Worm (Caenorhabditis elegans) whole organism, late embryonic: ENCODE data around the gene orc-5.

Experiments
- C08G9.2 ChIP-seq: sonication (generic microtip); optimal IDR thresholded peaks from 2 replicates; lab custom pipeline; 2016; ENCODE audit warnings: mild to moderate bottlenecking, missing genetic modification characterization, moderate library complexity, missing compliant biosample characterization
- C38D4.7 ChIP-seq: fragments of 200-800 bp; sonication (Bioruptor generic); optimal IDR thresholded peaks from 2 replicates; lab custom pipeline; 2018; ENCODE audit warnings: mild to moderate bottlenecking, missing genetic modification characterization, moderate library complexity, missing compliant biosample characterization
- Y22D7AL.16 ChIP-seq: sonication (generic microtip); optimal IDR thresholded peaks from 2 replicates; lab custom pipeline; 2016; ENCODE audit warnings: missing genetic modification characterization, missing compliant biosample characterization
- ahr-1 ChIP-seq: sonication (generic microtip); optimal IDR thresholded peaks from 2 replicates; lab custom pipeline; 2016; ENCODE audit warnings: missing genetic modification characterization, missing compliant biosample characterization
- ama-1 ChIP-seq: fragments of 150-350 bp; optimal IDR thresholded peaks from 2 replicates; lab custom pipeline; 2014
- ceh-2 ChIP-seq: sonication (generic microtip); optimal IDR thresholded peaks from 2 replicates; lab custom pipeline; 2016; ENCODE audit warnings: missing genotype, missing genetic modification characterization, missing compliant biosample characterization
- ceh-22 ChIP-seq: sonication (generic microtip); optimal IDR thresholded peaks from 2 replicates; lab custom pipeline; 2017; ENCODE audit warnings: missing biosample characterization, missing genetic modification characterization
- ceh-24 ChIP-seq: sonication (generic microtip); optimal IDR thresholded peaks from 2 replicates; lab custom pipeline; 2016; ENCODE audit warnings: mild to moderate bottlenecking, missing genetic modification characterization, missing compliant biosample characterization
- ceh-30 ChIP-seq: fragments of 150-350 bp; optimal IDR thresholded peaks from 2 replicates; lab custom pipeline; 2014; ENCODE audit warnings: missing biosample characterization, missing genetic modification characterization
- ceh-34 ChIP-seq: sonication (generic microtip); optimal IDR thresholded peaks from 2 replicates; lab custom pipeline; 2016; ENCODE audit warnings: mild to moderate bottlenecking, missing genetic modification characterization, missing compliant biosample characterization
- ceh-48 ChIP-seq: sonication (generic microtip); optimal IDR thresholded peaks from 2 replicates; lab custom pipeline; 2016; ENCODE audit warnings: missing genetic modification characterization, inconsistent platforms, missing compliant biosample characterization
- ceh-9 ChIP-seq: sonication (generic microtip); optimal IDR thresholded peaks from 2 replicates; lab custom pipeline; 2016; ENCODE audit warnings: mild to moderate bottlenecking, missing genetic modification characterization, inconsistent platforms, missing compliant biosample characterization
- dve-1 ChIP-seq: sonication (generic microtip); optimal IDR thresholded peaks from 2 replicates; lab custom pipeline; 2017; ENCODE audit warnings: antibody characterized with exemption, mild to moderate bottlenecking, missing genetic modification characterization, missing compliant biosample characterization
- elt-2 ChIP-seq: sonication (generic microtip); optimal IDR thresholded peaks from 2 replicates; lab custom pipeline; 2016; ENCODE audit warnings: missing genetic modification reagents, missing genetic modification characterization, missing compliant biosample characterization
- fax-1 ChIP-seq: sonication (generic microtip); optimal IDR thresholded peaks from 2 replicates; lab custom pipeline; 2016; ENCODE audit warnings: missing genotype, missing genetic modification characterization, missing compliant biosample characterization
- fkh-10 ChIP-seq: fragments of 150-350 bp; optimal IDR thresholded peaks from 2 replicates; lab custom pipeline; 2014; ENCODE audit warnings: missing biosample characterization, missing genetic modification reagents, missing genetic modification characterization
- fkh-6 ChIP-seq: sonication (generic microtip); optimal IDR thresholded peaks from 2 replicates; lab custom pipeline; 2016; ENCODE audit warnings: missing genetic modification characterization, missing compliant biosample characterization
- hlh-15 ChIP-seq: sonication (generic microtip); optimal IDR thresholded peaks from 2 replicates; lab custom pipeline; 2016; ENCODE audit warnings: missing genetic modification characterization, missing compliant biosample characterization
- hlh-30 ChIP-seq: sonication (generic microtip); optimal IDR thresholded peaks from 2 replicates; lab custom pipeline; 2017; ENCODE audit warnings: antibody characterized with exemption, missing genetic modification characterization, missing compliant biosample characterization; ENCODE audit not compliant: insufficient read depth
- hlh-8 ChIP-seq: sonication (generic microtip); optimal IDR thresholded peaks from 2 replicates; lab custom pipeline; 2016; ENCODE audit warnings: missing genotype, missing genetic modification characterization, missing compliant biosample characterization
- lim-6 ChIP-seq: sonication (generic microtip); optimal IDR thresholded peaks from 2 replicates; lab custom pipeline; 2016; ENCODE audit warnings: missing genetic modification characterization, missing compliant biosample characterization
- lin-11 ChIP-seq: fragments of 200-800 bp; sonication (Bioruptor generic); optimal IDR thresholded peaks from 2 replicates; lab custom pipeline; 2018; ENCODE audit warnings: mild to moderate bottlenecking, missing genetic modification characterization, missing compliant biosample characterization
- mec-3 ChIP-seq: sonication (generic microtip); optimal IDR thresholded peaks from 2 replicates; lab custom pipeline; 2016; ENCODE audit warnings: borderline replicate concordance, missing genetic modification characterization, missing compliant biosample characterization
- nfya-1 ChIP-seq: sonication (generic microtip); optimal IDR thresholded peaks from 2 replicates; lab custom pipeline; 2017; ENCODE audit warnings: missing genetic modification characterization, mild to moderate bottlenecking, missing compliant biosample characterization, antibody characterized with exemption, moderate library complexity
- nhr-11 ChIP-seq: fragments of 150-350 bp; optimal IDR thresholded peaks from 2 replicates; lab custom pipeline; 2014; ENCODE audit warnings: missing biosample characterization, missing genetic modification characterization
- odd-2 ChIP-seq: sonication (generic microtip); optimal IDR thresholded peaks from 2 replicates; lab custom pipeline; 2017; ENCODE audit warnings: antibody characterized with exemption, mild to moderate bottlenecking, missing genetic modification characterization, missing compliant biosample characterization
- pha-2 ChIP-seq: sonication (generic microtip); optimal IDR thresholded peaks from 2 replicates; lab custom pipeline; 2017; ENCODE audit warnings: mild to moderate bottlenecking, missing genetic modification characterization, missing compliant biosample characterization
- pqm-1 ChIP-seq: sonication (generic microtip); optimal IDR thresholded peaks from 2 replicates; lab custom pipeline; 2016; ENCODE audit warnings: missing genetic modification characterization, missing compliant biosample characterization
- pros-1 ChIP-seq: fragments of 150-350 bp; optimal IDR thresholded peaks from 2 replicates; lab custom pipeline; 2014; ENCODE audit warnings: missing biosample characterization, missing genetic modification reagents, missing genetic modification characterization
- sox-2 ChIP-seq: fragments of 200-800 bp; sonication (Bioruptor generic); IDR thresholded peaks from 2 replicates; pipeline ENCODE4 v1.3.6; 2022; ENCODE audit warnings: missing genetic modification reagents, missing genetic modification characterization, missing compliant biosample characterization
- tbx-2 ChIP-seq: sonication (generic microtip); optimal IDR thresholded peaks from 2 replicates; lab custom pipeline; 2016; ENCODE audit warnings: missing genetic modification characterization, missing compliant biosample characterization
- tbx-7 ChIP-seq: sonication (generic microtip); optimal IDR thresholded peaks from 2 replicates; lab custom pipeline; 2016; ENCODE audit warnings: missing genotype, missing genetic modification characterization, missing compliant biosample characterization
- ttx-3 ChIP-seq: sonication (generic microtip); optimal IDR thresholded peaks from 2 replicates; lab custom pipeline; 2016; ENCODE audit warnings: missing genetic modification reagents, missing genetic modification characterization, missing compliant biosample characterization
- unc-3 ChIP-seq, 2 experiments: fragments of 200-800 bp in 1 of 2; sonication (Bioruptor generic) in 1 of 2; sonication (generic microtip) in 1 of 2; conservative IDR thresholded peaks in 1 of 2; optimal IDR thresholded peaks in 1 of 2; 2 replicates each; pipeline versions ENCODE4 v1.3.6 to Lab custom; 2016 to 2022; ENCODE audit warnings: missing compliant biosample characterization in 2 of 2, missing genetic modification characterization in 2 of 2, missing genetic modification reagents in 1 of 2
- unc-42 ChIP-seq: sonication (generic microtip); optimal IDR thresholded peaks from 2 replicates; lab custom pipeline; 2016; ENCODE audit warnings: missing genotype, missing genetic modification characterization, missing compliant biosample characterization
- ztf-16 ChIP-seq: sonication (generic microtip); optimal IDR thresholded peaks from 2 replicates; lab custom pipeline; 2017; ENCODE audit warnings: missing genetic modification characterization, missing compliant biosample characterization

The orc-5 gene

ce11 chrIV:10768146-10768636, 33.8 kb upstream of the orc-5 start, which contains the start of gene T25B9.8:
Gene T25B9.8 (minus strand): TSS chrIV:10768196.
- TF ChIP-seq unc-42 (peak; percentile 33), fkh-10 (no peak)

DNA sequence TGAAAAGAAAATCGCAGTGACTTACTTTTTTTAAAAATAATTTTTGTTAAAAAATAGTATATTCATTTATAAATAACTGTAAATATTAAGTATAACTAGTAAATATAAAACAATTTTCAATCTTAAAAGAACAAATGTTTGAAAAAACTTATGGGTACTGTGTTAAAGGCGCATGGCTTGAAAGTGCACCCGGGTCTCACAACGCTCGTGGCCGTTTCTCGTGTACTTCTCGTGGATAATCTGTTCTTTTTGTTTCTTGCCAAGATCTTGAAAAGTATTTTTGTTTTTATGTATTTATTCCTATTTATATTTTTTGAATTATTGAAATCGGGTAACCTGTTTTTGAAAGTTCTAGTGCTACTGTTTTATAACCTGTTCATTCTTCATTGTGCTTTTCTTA, 31.7 kb upstream of the orc-5 start:
- TF ChIP-seq odd-2 = no peak
- TF ChIP-seq C38D4.7 (GFP tag; lab: Kevin White, UChicago) = no peak
- TF ChIP-seq lin-11 (tag; lab: Kevin White, UChicago) = no peak
- TF ChIP-seq ceh-30 (tag; lab: Kevin White, UChicago) = no peak
- no peak for TF ChIP-seq ztf-16
- TF ChIP-seq ceh-34 (tag; lab: Kevin White, UChicago) = no peak
- no peak for TF ChIP-seq pros-1 (tag; lab: Kevin White, UChicago)
- TF ChIP-seq hlh-30 = no peak
- no peak for TF ChIP-seq ceh-48
- TF ChIP-seq Y22D7AL.16 = no peak
- no peak for TF ChIP-seq ceh-22 (tag; lab: Kevin White, UChicago)
- no peak for TF ChIP-seq sox-2
- TF ChIP-seq ama-1 (lab: Kevin White, UChicago) = no peak
- TF ChIP-seq hlh-15 (tag; lab: Kevin White, UChicago) = no peak
- no peak for TF ChIP-seq tbx-2 (tag; lab: Kevin White, UChicago)
- no peak for TF ChIP-seq ceh-24 (tag; lab: Kevin White, UChicago)
- TF ChIP-seq C08G9.2 = no peak
- no peak for TF ChIP-seq dve-1
- no peak for TF ChIP-seq unc-3 (GFP tag; conservative IDR thresholded peaks at IDR 0.05; lab: Robert Waterston, UW)
- no peak for TF ChIP-seq unc-3 (tag; optimal IDR thresholded peaks at IDR 0.05; lab: Kevin White, UChicago)
- TF ChIP-seq ceh-2 (tag; lab: Kevin White, UChicago) = no peak
- TF ChIP-seq, all 69 proteins: peak for 0

DNA sequence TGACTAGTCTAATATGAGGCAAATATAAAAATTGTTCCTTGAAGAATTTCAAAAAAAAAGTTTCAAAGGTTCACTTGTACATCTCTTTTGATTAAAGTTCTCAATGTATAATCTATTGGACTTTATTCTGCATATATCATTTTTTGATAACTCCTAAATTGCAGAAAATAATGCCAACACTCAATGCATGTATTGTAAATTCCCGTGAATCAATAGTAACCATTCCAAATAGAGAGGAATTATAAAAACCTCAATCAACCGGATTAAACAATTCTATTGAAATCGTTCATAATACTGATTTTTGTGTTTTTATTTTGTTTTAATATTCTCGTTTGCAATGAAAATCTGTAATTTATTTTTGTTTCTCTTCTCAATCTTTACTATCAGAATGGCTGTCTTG, 30.7 kb upstream of the orc-5 start, which contains the start of gene T25B9.12:
Gene T25B9.12 (plus strand): TSS at position 301 of the 400 bp plus-strand sequence.
- TF ChIP-seq nfya-1 (tag; lab: Kevin White, UChicago) = no peak
- TF ChIP-seq hlh-15 (tag; lab: Kevin White, UChicago) = no peak
- no peak for TF ChIP-seq fkh-6 (tag; lab: Kevin White, UChicago)
- TF ChIP-seq ceh-30 (tag; lab: Kevin White, UChicago) = no peak
- no peak for TF ChIP-seq lim-6 (tag; lab: Kevin White, UChicago)
- TF ChIP-seq, all 69 proteins: peak for 0

DNA sequence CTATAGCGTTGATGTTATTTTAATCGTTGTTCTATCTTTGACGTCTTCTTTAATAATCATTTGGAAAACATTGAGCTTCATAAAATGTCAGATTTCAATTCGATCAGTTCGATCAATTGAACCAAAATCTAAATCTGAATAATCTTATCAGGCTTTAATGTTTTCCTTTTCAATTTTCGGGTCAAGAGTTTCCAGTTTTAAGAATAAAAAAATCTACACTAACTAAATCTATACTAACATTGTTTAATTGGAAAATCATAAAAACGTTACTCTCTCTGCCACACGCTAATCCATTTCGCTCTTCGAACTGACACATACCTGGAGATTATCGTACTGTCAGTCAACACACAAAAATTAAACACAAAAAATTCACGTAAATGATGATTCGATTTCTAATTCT, 29.8 kb upstream of the orc-5 start, which contains the start of gene T25B9.11:
Gene T25B9.11 (plus strand): TSS at position 301 of the 400 bp plus-strand sequence.
- TF ChIP-seq pha-2 (tag; lab: Kevin White, UChicago) (no peak), nhr-11 (tag; lab: Kevin White, UChicago) (no peak), ahr-1 (tag; lab: Kevin White, UChicago) (no peak), fax-1 (no peak), ceh-9 (tag; lab: Kevin White, UChicago) (no peak), unc-3 (GFP tag; conservative IDR thresholded peaks at IDR 0.05; lab: Robert Waterston, UW) (no peak), unc-3 (tag; optimal IDR thresholded peaks at IDR 0.05; lab: Kevin White, UChicago) (no peak), lin-11 (tag; lab: Kevin White, UChicago) (no peak), mec-3 (tag; lab: Kevin White, UChicago) (no peak), pros-1 (tag; lab: Kevin White, UChicago) (no peak), odd-2 (no peak), tbx-7 (tag; lab: Kevin White, UChicago) (no peak), hlh-8 (no peak)

DNA sequence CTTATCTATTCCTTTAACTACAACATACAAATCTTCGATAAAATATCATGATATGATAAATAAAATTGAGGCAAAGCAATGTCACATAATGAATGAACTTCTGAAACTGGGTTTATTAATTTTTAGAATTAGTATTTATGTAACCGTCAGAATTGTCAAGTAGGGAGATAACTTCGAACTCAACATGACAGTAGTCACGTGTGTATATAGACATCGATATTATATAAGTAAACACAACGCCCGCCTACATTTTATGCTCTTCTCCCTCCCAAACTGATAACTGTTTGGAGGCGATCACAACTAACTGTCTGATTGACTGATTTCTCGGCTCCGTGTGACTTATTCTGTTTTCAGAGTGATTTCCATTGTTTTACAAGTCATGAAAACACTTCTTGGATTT, 27.0 kb upstream of the orc-5 start, which contains the start of gene ugt-54:
Gene ugt-54 (plus strand): TSS at position 355 of the 400 bp plus-strand sequence.
- TF ChIP-seq pqm-1 (tag; lab: Kevin White, UChicago) (no peak), elt-2 (peak; percentile 83), ttx-3 (tag; lab: Kevin White, UChicago) (no peak)
